Worm (Caenorhabditis elegans) whole organism, midembryonic: ENCODE results near the gene gcy-29.

ENCODE experiments used
- T22C8.4 ChIP-seq: fragments of 200-800 bp; sonication (Bioruptor generic); IDR thresholded peaks from 2 replicates; pipeline ENCODE4 v1.3.6; 2022; ENCODE audit warnings: missing genetic modification characterization, missing compliant biosample characterization
- cog-1 ChIP-seq: sonication (generic microtip); optimal IDR thresholded peaks from 2 replicates; lab custom pipeline; 2016; ENCODE audit warnings: missing genetic modification characterization, missing compliant biosample characterization
- flt-1 ChIP-seq: fragments of 200-800 bp; sonication (Bioruptor generic); IDR thresholded peaks from 2 replicates; pipeline ENCODE4 v1.3.6; 2022; ENCODE audit warnings: missing genetic modification characterization, missing compliant biosample characterization
- klf-2 ChIP-seq: fragments of 200-800 bp; sonication (Bioruptor generic); conservative IDR thresholded peaks from 2 replicates; pipeline ENCODE4 v1.3.6; 2022; ENCODE audit warnings: missing genetic modification reagents, missing genetic modification characterization, missing compliant biosample characterization
- med-1 ChIP-seq: sonication (generic microtip); optimal IDR thresholded peaks from 2 replicates; lab custom pipeline; 2017; ENCODE audit warnings: missing genetic modification characterization, mild to moderate bottlenecking, missing compliant biosample characterization, antibody characterized with exemption, missing genetic modification reagents; ENCODE audit not compliant: insufficient read depth
- ref-1 ChIP-seq: fragments of 200-800 bp; sonication (Bioruptor generic); conservative IDR thresholded peaks from 2 replicates; pipeline ENCODE4 v1.3.6; 2022; ENCODE audit warnings: missing genetic modification reagents, missing genetic modification characterization, missing compliant biosample characterization
- tab-1 ChIP-seq: fragments of 200-800 bp; sonication (Bioruptor generic); IDR thresholded peaks from 2 replicates; pipeline ENCODE4 v1.3.6; 2022; ENCODE audit warnings: missing genetic modification characterization, missing compliant biosample characterization
- ztf-23 ChIP-seq: fragments of 200-800 bp; sonication (Bioruptor generic); IDR thresholded peaks from 2 replicates; pipeline ENCODE4 v1.3.6; 2022; ENCODE audit warnings: missing genetic modification reagents, missing genetic modification characterization, missing compliant biosample characterization
- ztf-29 ChIP-seq: fragments of 200-800 bp; sonication (Bioruptor generic); IDR thresholded peaks from 2 replicates; pipeline ENCODE4 v1.3.6; 2022; ENCODE audit warnings: missing genetic modification reagents, missing genetic modification characterization, missing compliant biosample characterization

The gcy-29 gene

DNA sequence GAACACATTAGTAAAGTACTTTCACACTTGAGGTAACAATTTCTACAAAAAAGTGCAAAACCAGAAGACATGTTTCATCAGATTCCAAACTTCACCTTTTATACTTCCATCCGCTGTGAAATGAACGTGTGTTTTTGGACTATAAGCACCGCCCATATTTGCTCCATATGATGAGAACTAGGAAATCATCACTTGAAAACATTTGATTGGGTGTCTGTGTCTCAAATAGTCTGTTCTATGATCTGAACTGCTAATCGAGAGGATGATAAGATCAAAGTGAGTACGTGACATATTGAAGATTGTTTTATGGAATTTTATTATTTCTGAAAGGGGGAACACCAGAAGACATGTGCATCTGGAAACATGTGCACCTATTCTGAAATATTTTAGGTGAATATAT, 53.2 kb downstream of the gcy-29 start:
- TF ChIP-seq cog-1 (tag; lab: Kevin White, UChicago) (no peak), klf-2 (GFP tag; lab: Robert Waterston, UW) (no peak), T22C8.4 (GFP tag; lab: Robert Waterston, UW) (no peak), med-1 (GFP tag; lab: Kevin White, UChicago) (no peak), flt-1 (GFP tag; lab: Robert Waterston, UW) (no peak), ztf-23 (no peak), ztf-29 (GFP tag; lab: Robert Waterston, UW) (no peak), tab-1 (GFP tag; lab: Robert Waterston, UW) (no peak), ref-1 (GFP tag; lab: Robert Waterston, UW) (no peak)

DNA sequence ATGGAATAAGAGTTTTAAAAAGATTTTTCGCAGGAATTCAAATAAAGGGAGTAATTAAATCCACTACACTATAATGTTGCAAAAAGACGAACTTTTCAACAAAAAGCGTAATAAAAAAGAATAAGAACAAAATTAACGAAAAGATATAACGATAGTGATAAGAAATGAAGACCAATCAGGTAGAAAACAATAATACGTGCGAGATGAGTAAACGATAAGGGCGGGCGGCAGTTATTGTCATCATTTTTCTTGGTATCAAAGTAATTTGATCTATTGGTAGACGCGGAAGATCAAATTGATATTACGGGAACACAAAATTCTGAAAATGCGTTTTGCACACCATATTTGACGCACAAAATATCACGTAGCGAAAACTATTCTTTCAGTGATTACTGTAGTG, 54.1 kb downstream of the gcy-29 start:
- TF ChIP-seq ztf-29 (GFP tag; lab: Robert Waterston, UW) (no peak), tab-1 (GFP tag; lab: Robert Waterston, UW) (no peak), med-1 (GFP tag; lab: Kevin White, UChicago) (no peak), T22C8.4 (GFP tag; lab: Robert Waterston, UW) (no peak), ref-1 (GFP tag; lab: Robert Waterston, UW) (no peak), klf-2 (GFP tag; lab: Robert Waterston, UW) (no peak), flt-1 (GFP tag; lab: Robert Waterston, UW) (no peak)

- TF ChIP-seq ref-1 (GFP tag; lab: Robert Waterston, UW) (no peak), ztf-29 (GFP tag; lab: Robert Waterston, UW) (no peak), klf-2 (GFP tag; lab: Robert Waterston, UW) (no peak), cog-1 (tag; lab: Kevin White, UChicago) (no peak), tab-1 (GFP tag; lab: Robert Waterston, UW) (no peak), T22C8.4 (GFP tag; lab: Robert Waterston, UW) (no peak), flt-1 (GFP tag; lab: Robert Waterston, UW) (no peak), med-1 (GFP tag; lab: Kevin White, UChicago) (no peak), ztf-23 (no peak)
Measured at ce11 chrII:14494414-14494463, 54.4 kb downstream of the gcy-29 start, which contains the start of gene cysl-2. cysl-2 (minus strand) TSS chrII:14494451.

DNA sequence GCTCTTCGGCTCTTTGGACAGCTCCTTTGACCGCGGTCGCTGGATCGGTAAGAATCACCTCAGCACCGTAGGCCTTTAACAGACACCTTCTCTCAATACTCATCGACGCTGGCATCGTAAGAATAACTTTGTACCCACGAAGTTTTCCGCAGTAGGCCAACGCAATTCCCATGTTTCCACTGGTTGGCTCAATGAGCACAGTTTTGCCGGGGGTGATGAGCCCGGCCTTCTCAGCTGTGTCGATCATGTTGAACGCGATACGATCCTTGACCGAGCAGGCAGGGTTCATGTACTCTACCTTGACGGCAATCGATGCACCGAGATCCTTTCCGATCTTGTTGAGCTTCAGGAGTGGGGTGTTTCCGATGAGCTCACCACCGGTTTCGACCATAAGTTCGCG, 54.6 kb downstream of the gcy-29 start:
- TF ChIP-seq ref-1 (GFP tag; lab: Robert Waterston, UW) (no peak), cog-1 (tag; lab: Kevin White, UChicago) (no peak), flt-1 (GFP tag; lab: Robert Waterston, UW) (no peak), T22C8.4 (GFP tag; lab: Robert Waterston, UW) (no peak), ztf-23 (no peak), med-1 (GFP tag; lab: Kevin White, UChicago) (no peak), tab-1 (GFP tag; lab: Robert Waterston, UW) (no peak)

ce11 chrII:14492592-14493196, 55.9 kb downstream of the gcy-29 start:
- TF ChIP-seq med-1 (GFP tag; lab: Kevin White, UChicago) (no peak), cog-1 (tag; lab: Kevin White, UChicago) (no peak), ztf-29 (GFP tag; lab: Robert Waterston, UW) (no peak), T22C8.4 (GFP tag; lab: Robert Waterston, UW) (no peak), ref-1 (GFP tag; lab: Robert Waterston, UW) (no peak), tab-1 (GFP tag; lab: Robert Waterston, UW) (no peak), ztf-23 (no peak), flt-1 (GFP tag; lab: Robert Waterston, UW) (no peak), klf-2 (GFP tag; lab: Robert Waterston, UW) (no peak)
